Worm (Caenorhabditis elegans) whole organism, L3 larva: ENCODE results near the gene nhr-206.

ENCODE experiments used
- R02D3.7 ChIP-seq: fragments of 150-350 bp; optimal IDR thresholded peaks from 2 replicates; lab custom pipeline; 2014; ENCODE audit warnings: missing biosample characterization, missing genetic modification characterization
- ZK546.5 ChIP-seq: sonication (generic microtip); optimal IDR thresholded peaks from 2 replicates; lab custom pipeline; 2017; ENCODE audit warnings: missing biosample characterization, missing genetic modification characterization
- aly-2 ChIP-seq: fragments of 150-350 bp; optimal IDR thresholded peaks from 2 replicates; lab custom pipeline; 2014; ENCODE audit warnings: missing biosample characterization, missing genetic modification characterization
- ceh-16 ChIP-seq: sonication (generic microtip); optimal IDR thresholded peaks from 2 replicates; lab custom pipeline; 2017; ENCODE audit warnings: missing biosample characterization, missing genetic modification characterization
- ceh-28 ChIP-seq: fragments of 150-350 bp; optimal IDR thresholded peaks from 2 replicates; lab custom pipeline; 2014; ENCODE audit warnings: missing biosample characterization, missing genetic modification reagents, missing genetic modification characterization
- ceh-82 ChIP-seq: fragments of 150-350 bp; optimal IDR thresholded peaks from 2 replicates; lab custom pipeline; 2014; ENCODE audit warnings: missing biosample characterization, missing genetic modification characterization
- ceh-9 ChIP-seq: sonication (generic microtip); optimal IDR thresholded peaks from 2 replicates; lab custom pipeline; 2018; ENCODE audit warnings: missing biosample characterization, missing genetic modification characterization
- daf-12 ChIP-seq: fragments of 150-350 bp; optimal IDR thresholded peaks from 2 replicates; lab custom pipeline; 2014; ENCODE audit warnings: missing biosample characterization, missing genetic modification reagents, missing genetic modification characterization
- egl-5 ChIP-seq: fragments of 150-350 bp; optimal IDR thresholded peaks from 2 replicates; lab custom pipeline; 2017; ENCODE audit warnings: missing biosample characterization, missing genetic modification reagents, missing genetic modification characterization, inconsistent platforms
- elt-1 ChIP-seq: fragments of 150-350 bp; optimal IDR thresholded peaks from 2 replicates; lab custom pipeline; 2014; ENCODE audit warnings: missing biosample characterization, missing genetic modification characterization
- elt-2 ChIP-seq: sonication (generic microtip); optimal IDR thresholded peaks from 2 replicates; lab custom pipeline; 2016; ENCODE audit warnings: missing genetic modification reagents, mild to moderate bottlenecking, missing genetic modification characterization, missing compliant biosample characterization
- fkh-10 ChIP-seq: sonication (generic microtip); optimal IDR thresholded peaks from 2 replicates; lab custom pipeline; 2017; ENCODE audit warnings: missing biosample characterization, missing genetic modification reagents, missing genetic modification characterization
- fkh-2 ChIP-seq: fragments of 150-350 bp; optimal IDR thresholded peaks from 2 replicates; lab custom pipeline; 2014; ENCODE audit warnings: missing biosample characterization, missing genetic modification reagents, missing genetic modification characterization
- fos-1 ChIP-seq: fragments of 150-350 bp; optimal IDR thresholded peaks from 2 replicates; lab custom pipeline; 2014; ENCODE audit warnings: missing biosample characterization, missing genetic modification characterization
- jun-1 ChIP-seq: fragments of 150-350 bp; optimal IDR thresholded peaks from 2 replicates; lab custom pipeline; 2014; ENCODE audit warnings: missing biosample characterization, missing genetic modification reagents, missing genetic modification characterization
- lin-15B ChIP-seq: fragments of 150-350 bp; optimal IDR thresholded peaks from 2 replicates; lab custom pipeline; 2014; ENCODE audit warnings: missing biosample characterization, missing genetic modification characterization
- mdl-1 ChIP-seq: fragments of 150-350 bp; optimal IDR thresholded peaks from 2 replicates; lab custom pipeline; 2014; ENCODE audit warnings: missing biosample characterization, missing genetic modification characterization
- mml-1 ChIP-seq: fragments of 150-350 bp; sonication (generic microtip); optimal IDR thresholded peaks from 3 replicates; lab custom pipeline; 2014; ENCODE audit warnings: missing biosample characterization, missing genetic modification characterization
- nfya-1 ChIP-seq: sonication (generic microtip); optimal IDR thresholded peaks from 2 replicates; lab custom pipeline; 2017; ENCODE audit warnings: missing genetic modification characterization, mild to moderate bottlenecking, missing compliant biosample characterization, antibody characterized with exemption, moderate library complexity; ENCODE audit not compliant: insufficient read depth
- nhr-23 ChIP-seq: fragments of 150-350 bp; optimal IDR thresholded peaks from 2 replicates; lab custom pipeline; 2014; ENCODE audit warnings: missing biosample characterization, missing genetic modification reagents, missing genetic modification characterization
- nhr-25 ChIP-seq: sonication (generic microtip); optimal IDR thresholded peaks from 2 replicates; lab custom pipeline; 2017; ENCODE audit warnings: missing biosample characterization, missing genetic modification characterization
- nhr-28 ChIP-seq: fragments of 150-350 bp; optimal IDR thresholded peaks from 2 replicates; lab custom pipeline; 2014; ENCODE audit warnings: missing biosample characterization, missing genetic modification characterization
- nhr-67 ChIP-seq: fragments of 150-350 bp; optimal IDR thresholded peaks from 2 replicates; lab custom pipeline; 2014; ENCODE audit warnings: missing biosample characterization, missing genetic modification characterization
- nhr-76 ChIP-seq: fragments of 150-350 bp; sonication (generic microtip); optimal IDR thresholded peaks from 5 replicates; lab custom pipeline; 2014; ENCODE audit warnings: missing biosample characterization, missing genetic modification characterization
- nhr-77 ChIP-seq: fragments of 150-350 bp; optimal IDR thresholded peaks from 2 replicates; lab custom pipeline; 2014; ENCODE audit warnings: missing biosample characterization, missing genetic modification characterization
- pha-4 ChIP-seq: fragments of 150-350 bp; optimal IDR thresholded peaks from 2 replicates; lab custom pipeline; 2014; ENCODE audit warnings: missing biosample characterization, missing genetic modification reagents, missing genetic modification characterization
- pqm-1 ChIP-seq: fragments of 150-350 bp; optimal IDR thresholded peaks from 2 replicates; lab custom pipeline; 2017; ENCODE audit warnings: missing biosample characterization, missing genetic modification characterization, inconsistent platforms
- sea-2 ChIP-seq: fragments of 150-350 bp; sonication (generic microtip); optimal IDR thresholded peaks from 4 replicates; lab custom pipeline; 2014; ENCODE audit warnings: missing biosample characterization, missing genetic modification reagents, missing genetic modification characterization
- snpc-4 ChIP-seq: fragments of 150-350 bp; optimal IDR thresholded peaks from 2 replicates; lab custom pipeline; 2014; ENCODE audit warnings: missing biosample characterization, missing genetic modification characterization
- unc-62 ChIP-seq: fragments of 150-350 bp; sonication (generic microtip); optimal IDR thresholded peaks from 4 replicates; lab custom pipeline; 2014; ENCODE audit warnings: missing biosample characterization, missing genetic modification reagents, missing genetic modification characterization
- zag-1 ChIP-seq: fragments of 150-350 bp; optimal IDR thresholded peaks from 2 replicates; lab custom pipeline; 2014; ENCODE audit warnings: missing biosample characterization, missing genetic modification characterization
- ztf-11 ChIP-seq: fragments of 150-350 bp; optimal IDR thresholded peaks from 2 replicates; lab custom pipeline; 2014; ENCODE audit warnings: missing biosample characterization, missing genetic modification characterization
- ztf-4 ChIP-seq: fragments of 150-350 bp; optimal IDR thresholded peaks from 2 replicates; lab custom pipeline; 2014; ENCODE audit warnings: missing biosample characterization, missing genetic modification characterization

The nhr-206 gene

DNA sequence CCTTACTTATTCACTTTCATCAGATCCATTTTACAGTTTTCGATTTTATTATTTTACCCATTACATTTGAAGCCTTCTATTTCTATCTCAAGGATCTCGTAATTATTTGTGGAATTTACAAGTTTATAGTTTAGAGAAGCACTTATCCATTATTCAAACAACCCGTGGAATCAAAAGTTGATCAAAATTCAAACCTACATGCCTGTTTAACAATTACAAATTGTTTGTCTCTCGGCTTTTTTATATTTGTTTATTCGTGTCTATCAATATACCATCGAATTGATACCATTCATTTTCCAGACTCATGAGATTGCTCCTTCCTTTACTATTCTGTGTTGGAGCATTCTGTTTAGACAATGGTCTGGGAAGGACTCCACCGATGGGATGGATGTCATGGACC, 4.9 kb upstream of the nhr-206 start, which contains the start of gene gana-1:
Gene gana-1 (plus strand): TSS at position 301 of the 400 bp plus-strand sequence.
- TF ChIP-seq nhr-67 (tag; lab: Kevin White, UChicago) (no peak), nhr-76 (tag; lab: Kevin White, UChicago) (no peak), ceh-82 (tag; lab: Kevin White, UChicago) (no peak), zag-1 (tag; lab: Kevin White, UChicago) (no peak), ceh-16 (no peak), R02D3.7 (no peak), ztf-4 (no peak)

- TF ChIP-seq jun-1 (tag; lab: Kevin White, UChicago) (no peak), daf-12 (no peak), ZK546.5 (no peak), nhr-77 (tag; lab: Kevin White, UChicago) (no peak), mml-1 (no peak), unc-62 (GFP tag; lab: Kevin White, UChicago) (no peak), ztf-11 (tag; lab: Kevin White, UChicago) (no peak), mdl-1 (no peak), R02D3.7 (no peak), nfya-1 (tag; lab: Kevin White, UChicago) (no peak), ceh-9 (no peak), sea-2 (GFP tag; lab: Kevin White, UChicago) (no peak), ztf-4 (no peak), fos-1 (tag; lab: Kevin White, UChicago) (no peak), ceh-28 (tag; lab: Kevin White, UChicago) (no peak), aly-2 (tag; lab: Kevin White, UChicago) (no peak), nhr-67 (tag; lab: Kevin White, UChicago) (no peak), nhr-28 (tag; lab: Kevin White, UChicago) (no peak), pha-4 (no peak), fkh-10 (GFP tag; lab: Kevin White, UChicago) (no peak)
Measured at ce11 chrV:12088773-12089172, 3.0 kb upstream of the nhr-206 start, which contains the start of gene R07B7.12. Gene R07B7.12 (plus strand): TSS chrV:12089073.

DNA sequence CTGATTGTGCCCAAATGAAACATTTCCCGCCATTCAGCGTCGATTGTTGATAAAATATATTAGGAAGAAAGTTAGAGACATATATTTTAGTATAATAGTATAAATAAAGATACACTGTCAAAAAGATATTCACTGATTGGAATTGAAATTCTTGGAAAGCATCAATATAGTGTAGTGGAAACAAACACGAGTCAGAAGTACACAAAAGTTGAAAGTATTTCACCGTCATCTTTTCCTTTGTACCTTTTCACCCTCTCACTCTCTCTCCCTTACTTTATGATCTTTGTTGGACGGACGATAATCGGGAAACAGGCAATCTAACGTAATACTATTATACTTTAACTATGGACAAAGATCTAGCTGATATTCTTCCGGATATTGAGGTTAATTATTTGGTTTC, 2.2 kb downstream of the nhr-206 start, which contains the start of gene nhr-208:
Gene nhr-208 (plus strand): TSS at position 288 of the 400 bp plus-strand sequence.
- TF ChIP-seq elt-2 (tag; lab: Kevin White, UChicago): peak; percentile 16
- peak; percentile 52 for TF ChIP-seq pqm-1 (tag; lab: Kevin White, UChicago)
- TF ChIP-seq egl-5 (tag; lab: Kevin White, UChicago): no peak

DNA sequence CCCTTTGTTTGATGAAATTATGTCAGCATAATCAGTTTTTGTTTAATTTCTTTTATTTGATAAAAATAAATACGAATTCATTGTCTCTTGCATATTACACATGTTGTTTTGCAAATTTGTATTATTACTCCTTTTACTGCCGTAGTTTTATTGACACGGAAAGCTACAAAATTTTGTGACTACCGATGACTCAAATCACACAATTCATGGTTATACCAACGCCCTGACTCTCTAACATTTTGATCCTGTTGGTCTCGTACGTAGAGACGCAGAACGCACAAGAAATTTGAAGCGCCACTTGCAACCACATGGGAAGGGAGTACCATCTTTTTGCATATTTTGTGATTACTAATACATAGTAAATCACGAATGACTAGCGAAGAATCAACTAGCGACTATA, 4.1 kb downstream of the nhr-206 start, which contains the start of gene nhr-207:
Gene nhr-207 (plus strand): TSS at position 282 of the 400 bp plus-strand sequence.
- TF ChIP-seq ztf-4: no peak
- TF ChIP-seq pha-4: peak; percentile 87
- no peak for TF ChIP-seq nhr-67 (tag; lab: Kevin White, UChicago)
- peak; percentile 26 for TF ChIP-seq elt-2 (tag; lab: Kevin White, UChicago)
- no peak for TF ChIP-seq ztf-11 (tag; lab: Kevin White, UChicago)
- no peak for TF ChIP-seq nfya-1 (tag; lab: Kevin White, UChicago)
- peak; percentile 8 for TF ChIP-seq jun-1 (tag; lab: Kevin White, UChicago)
- TF ChIP-seq fos-1 (tag; lab: Kevin White, UChicago): no peak
- TF ChIP-seq elt-1 (tag; lab: Kevin White, UChicago): no peak
- TF ChIP-seq fkh-10 (GFP tag; lab: Kevin White, UChicago): no peak
- TF ChIP-seq sea-2 (GFP tag; lab: Kevin White, UChicago): no peak
- TF ChIP-seq nhr-23 (tag; lab: Kevin White, UChicago): no peak
- TF ChIP-seq pqm-1 (tag; lab: Kevin White, UChicago): peak; percentile 89
- no peak for TF ChIP-seq snpc-4

DNA sequence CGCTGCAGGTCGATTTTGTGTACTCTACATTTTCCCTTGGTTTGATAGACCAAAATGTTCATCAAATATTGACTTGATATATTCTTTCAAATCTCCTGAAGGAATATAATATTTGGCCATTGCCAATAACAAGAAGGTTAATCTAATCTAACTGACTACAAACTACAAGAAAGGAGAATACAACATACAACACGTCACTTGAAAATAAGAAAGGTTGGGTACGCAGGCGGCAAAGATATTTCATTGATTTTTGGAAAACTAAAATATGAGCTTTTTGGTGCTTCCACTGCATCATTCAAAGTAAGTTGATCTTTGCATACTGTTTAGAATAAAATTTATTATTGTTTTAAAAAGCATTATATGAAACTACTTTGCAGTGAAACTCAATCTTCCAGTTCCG, 6.3 kb downstream of the nhr-206 start, which contains the start of gene nhr-209:
Gene nhr-209 (plus strand): TSS at position 27 of the 400 bp plus-strand sequence.
- TF ChIP-seq R02D3.7: no peak
- TF ChIP-seq daf-12: no peak
- TF ChIP-seq mml-1: no peak
- no peak for TF ChIP-seq nhr-76 (tag; lab: Kevin White, UChicago)
- TF ChIP-seq lin-15B (tag; lab: Kevin White, UChicago): no peak
- no peak for TF ChIP-seq nhr-25 (tag; lab: Kevin White, UChicago)
- TF ChIP-seq fkh-2: no peak
